Worm (Caenorhabditis elegans) whole organism, L4 larva: ENCODE results near the gene C07A12.18.

Source experiments
- ceh-28 ChIP-seq: fragments of 150-350 bp; optimal IDR thresholded peaks from 2 replicates; lab custom pipeline; 2014; ENCODE audit warnings: missing biosample characterization, missing genetic modification reagents, missing genetic modification characterization
- ceh-82 ChIP-seq: sonication (generic microtip); optimal IDR thresholded peaks from 2 replicates; lab custom pipeline; 2017; ENCODE audit warnings: missing biosample characterization, missing genetic modification characterization
- fkh-10 ChIP-seq: fragments of 150-350 bp; optimal IDR thresholded peaks from 2 replicates; lab custom pipeline; 2014; ENCODE audit warnings: missing biosample characterization, missing genetic modification reagents, missing genetic modification characterization
- hlh-30 ChIP-seq: sonication (generic microtip); optimal IDR thresholded peaks from 2 replicates; lab custom pipeline; 2017; ENCODE audit warnings: antibody characterized with exemption, mild to moderate bottlenecking, missing genetic modification characterization, missing compliant biosample characterization; ENCODE audit not compliant: insufficient read depth
- lin-39 ChIP-seq: fragments of 150-350 bp; optimal IDR thresholded peaks from 2 replicates; lab custom pipeline; 2014; ENCODE audit warnings: missing biosample characterization, missing genetic modification reagents, missing genetic modification characterization
- mdt-29 ChIP-seq: fragments of 200-800 bp; sonication (Bioruptor generic); IDR thresholded peaks from 2 replicates; pipeline ENCODE4 v1.3.6; 2022; ENCODE audit warnings: missing genetic modification reagents, missing genetic modification characterization, missing compliant biosample characterization
- mep-1 ChIP-seq: fragments of 150-350 bp; sonication (generic microtip); optimal IDR thresholded peaks from 3 replicates; lab custom pipeline; 2014; ENCODE audit warnings: missing biosample characterization, missing genetic modification characterization
- nhr-237 ChIP-seq: sonication (generic microtip); optimal IDR thresholded peaks from 2 replicates; lab custom pipeline; 2017; ENCODE audit warnings: missing biosample characterization, missing genetic modification characterization
- skn-1 ChIP-seq: fragments of 150-350 bp; optimal IDR thresholded peaks from 2 replicates; lab custom pipeline; 2014; ENCODE audit warnings: missing biosample characterization, missing genetic modification characterization
- snpc-4 ChIP-seq: fragments of 150-350 bp; optimal IDR thresholded peaks from 2 replicates; lab custom pipeline; 2014; ENCODE audit warnings: missing biosample characterization, missing genetic modification characterization
- unc-39 ChIP-seq: sonication (generic microtip); optimal IDR thresholded peaks from 2 replicates; lab custom pipeline; 2017; ENCODE audit warnings: missing biosample characterization, missing genetic modification characterization

- no peak for TF ChIP-seq unc-39
- TF ChIP-seq fkh-10 (GFP tag; lab: Kevin White, UChicago) = no peak
- no peak for TF ChIP-seq mep-1
- TF ChIP-seq ceh-28 (tag; lab: Kevin White, UChicago) = no peak
- no peak for TF ChIP-seq nhr-237 (tag; lab: Kevin White, UChicago)
- TF ChIP-seq snpc-4 (tag; lab: Kevin White, UChicago) = no peak
- no peak for TF ChIP-seq lin-39 (tag; lab: Kevin White, UChicago)
- TF ChIP-seq ceh-82 = no peak
- no peak for TF ChIP-seq skn-1 (tag; lab: Kevin White, UChicago)
- TF ChIP-seq hlh-30 (tag; lab: Kevin White, UChicago) = peak; percentile 29
- no peak for TF ChIP-seq mdt-29 (GFP tag; lab: Robert Waterston, UW)
These were observed 12.6 kb upstream of the C07A12.18 start for ce11 chrX:4562288-4562687.
